Worm (Caenorhabditis elegans) whole organism, late embryonic: Measurements from ENCODE around the gene ugt-12.

ENCODE experiments used
- ceh-9 ChIP-seq: sonication (generic microtip); optimal IDR thresholded peaks from 2 replicates; lab custom pipeline; 2016; ENCODE audit warnings: mild to moderate bottlenecking, missing genetic modification characterization, inconsistent platforms, missing compliant biosample characterization
- nhr-11 ChIP-seq: fragments of 150-350 bp; optimal IDR thresholded peaks from 2 replicates; lab custom pipeline; 2014; ENCODE audit warnings: missing biosample characterization, missing genetic modification characterization
- unc-55 ChIP-seq: sonication (generic microtip); optimal IDR thresholded peaks from 2 replicates; lab custom pipeline; 2017; ENCODE audit warnings: missing biosample characterization, missing genetic modification reagents, missing genetic modification characterization

DNA sequence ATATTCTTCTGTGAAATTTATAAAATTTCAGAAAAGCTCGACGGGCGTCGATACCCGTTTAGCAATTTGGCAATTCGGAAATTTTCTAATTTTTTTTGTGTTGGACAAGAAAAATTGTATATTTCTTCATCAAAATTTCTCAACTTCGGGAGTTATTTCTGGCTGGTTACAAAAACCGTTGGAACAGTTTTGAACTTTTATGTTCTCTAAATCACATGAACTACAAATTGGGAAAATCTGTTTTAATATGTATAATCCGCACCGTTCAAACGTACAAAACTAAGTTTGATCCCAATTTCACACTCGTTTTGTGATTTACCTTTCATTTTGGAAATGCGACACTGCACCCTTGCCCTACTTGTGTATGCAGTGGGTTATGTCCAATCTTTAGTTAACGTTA is 4.1 kb downstream of the ugt-12 start, which contains the start of gene T19H12.3:
- TF ChIP-seq unc-55 (GFP tag; lab: Kevin White, UChicago) (no peak), ceh-9 (no peak), nhr-11 (tag; lab: Kevin White, UChicago) (no peak)
